Worm (Caenorhabditis elegans): ENCODE measurements around the gene ZK1307.4.

Gene ZK1307.4

ce11 chrII:9618759-9619158 lies 32.8 kb downstream of the ZK1307.4 start:
- TF ChIP-seq aptf-3 (GFP tag; IDR thresholded peaks at IDR 0.05) = no peak
- peak; percentile 16; the same call in 1 of the 2 replicates for TF ChIP-seq let-526 (GFP tag; IDR thresholded peaks at IDR 0.05)
- TF ChIP-seq F37B4.10 (GFP tag; IDR thresholded peaks at IDR 0.05) = no peak
- 0 out of 2 replicates have a peak, but pooled peaks have one; percentile 5 for TF ChIP-seq Y95B8A.8 (GFP tag; IDR thresholded peaks at IDR 0.05)
- TF ChIP-seq ceh-91 (GFP tag; IDR thresholded peaks at IDR 0.05) = no peak
- TF ChIP-seq zim-3 (tag; optimal IDR thresholded peaks at IDR 0.05) = peak; percentile 36
- TF ChIP-seq cebp-1 (GFP tag; IDR thresholded peaks at IDR 0.05) = peak; percentile 75
- peak; percentile 75 for TF ChIP-seq cebp-1 (tag; optimal IDR thresholded peaks at IDR 0.05)
- peak; percentile 6 for TF ChIP-seq F10E7.11 (tag; optimal IDR thresholded peaks at IDR 0.05)
- no peak for TF ChIP-seq K12H6.12 (tag; optimal IDR thresholded peaks at IDR 0.05)
- no peak for TF ChIP-seq F22D6.2 (tag; optimal IDR thresholded peaks at IDR 0.05)
- no peak for TF ChIP-seq snpc-4 (GFP tag; optimal IDR thresholded peaks at IDR 0.05)
- TF ChIP-seq snpc-4 (tag; optimal IDR thresholded peaks at IDR 0.05) = no peak
- peak; percentile 37 for TF ChIP-seq ZK185.1 (tag; optimal IDR thresholded peaks at IDR 0.05; ENCODE audit: poor library complexity, severe bottlenecking)
- no peak for TF ChIP-seq nfya-2 (GFP tag; IDR thresholded peaks at IDR 0.05)

DNA sequence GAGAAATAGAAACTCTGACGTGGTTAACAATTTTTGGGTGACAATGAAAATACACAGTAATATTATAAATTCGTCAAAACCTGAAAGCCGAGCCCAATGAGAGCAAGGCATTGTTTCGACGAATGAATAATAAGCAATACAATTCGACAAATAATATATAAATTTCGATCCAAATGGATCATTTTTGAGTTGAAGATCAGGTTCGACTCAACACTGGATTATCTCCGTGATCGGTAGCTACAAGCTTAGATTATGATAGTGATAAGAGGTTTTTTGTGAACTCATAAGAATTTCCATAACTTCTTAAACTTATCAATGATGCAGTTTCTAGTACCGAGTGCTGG lies 33.7 kb downstream of the ZK1307.4 start:
- peak in 1 of 2 experiments; percentile 8 for TF ChIP-seq let-607 (tag; optimal IDR thresholded peaks at IDR 0.05)
- peak; percentile 10; the same call in 1 of the 2 replicates for TF ChIP-seq pbrm-1 (GFP tag; IDR thresholded peaks at IDR 0.05)
- no peak for TF ChIP-seq F23B12.7 (tag; optimal IDR thresholded peaks at IDR 0.05; ENCODE audit: insufficient read depth)
- peak; percentile 15 for TF ChIP-seq nhr-80 (tag; optimal IDR thresholded peaks at IDR 0.05)
- TF ChIP-seq F57C9.4 (tag; optimal IDR thresholded peaks at IDR 0.05) = no peak
- TF ChIP-seq ZK185.1 (tag; optimal IDR thresholded peaks at IDR 0.05; ENCODE audit: poor library complexity, severe bottlenecking) = peak; percentile 37
- 0 out of 2 replicates have a peak, but pooled peaks have one; percentile 5 for TF ChIP-seq Y53G8AR.9 (GFP tag; conservative IDR thresholded peaks at IDR 0.05)
- TF ChIP-seq C17E4.6 (GFP tag; IDR thresholded peaks at IDR 0.05) = no peak
- TF ChIP-seq ama-1 (optimal IDR thresholded peaks at IDR 0.05) = no peak
- TF ChIP-seq ama-1 (GFP tag; optimal IDR thresholded peaks at IDR 0.05) = peak in 1 of 2 experiments; percentile 17
- TF ChIP-seq cebp-1 (GFP tag; IDR thresholded peaks at IDR 0.05) = 0 out of 2 replicates have a peak, but pooled peaks have one; percentile 21
- TF ChIP-seq cebp-1 (tag; optimal IDR thresholded peaks at IDR 0.05) = no peak
- peak; percentile 37; the same call in 1 of the 2 replicates for TF ChIP-seq rcor-1 (GFP tag; IDR thresholded peaks at IDR 0.05)
- no peak for TF ChIP-seq unc-130 (GFP tag; optimal IDR thresholded peaks at IDR 0.05)
- 0 out of 2 replicates have a peak, but pooled peaks have one; percentile 40 for TF ChIP-seq F37B4.10 (GFP tag; IDR thresholded peaks at IDR 0.05)
- 0 out of 2 replicates have a peak, but pooled peaks have one; percentile 19 for TF ChIP-seq lin-26 (GFP tag; IDR thresholded peaks at IDR 0.05)
- TF ChIP-seq madf-10 (tag; optimal IDR thresholded peaks at IDR 0.05) = peak; percentile 21

DNA sequence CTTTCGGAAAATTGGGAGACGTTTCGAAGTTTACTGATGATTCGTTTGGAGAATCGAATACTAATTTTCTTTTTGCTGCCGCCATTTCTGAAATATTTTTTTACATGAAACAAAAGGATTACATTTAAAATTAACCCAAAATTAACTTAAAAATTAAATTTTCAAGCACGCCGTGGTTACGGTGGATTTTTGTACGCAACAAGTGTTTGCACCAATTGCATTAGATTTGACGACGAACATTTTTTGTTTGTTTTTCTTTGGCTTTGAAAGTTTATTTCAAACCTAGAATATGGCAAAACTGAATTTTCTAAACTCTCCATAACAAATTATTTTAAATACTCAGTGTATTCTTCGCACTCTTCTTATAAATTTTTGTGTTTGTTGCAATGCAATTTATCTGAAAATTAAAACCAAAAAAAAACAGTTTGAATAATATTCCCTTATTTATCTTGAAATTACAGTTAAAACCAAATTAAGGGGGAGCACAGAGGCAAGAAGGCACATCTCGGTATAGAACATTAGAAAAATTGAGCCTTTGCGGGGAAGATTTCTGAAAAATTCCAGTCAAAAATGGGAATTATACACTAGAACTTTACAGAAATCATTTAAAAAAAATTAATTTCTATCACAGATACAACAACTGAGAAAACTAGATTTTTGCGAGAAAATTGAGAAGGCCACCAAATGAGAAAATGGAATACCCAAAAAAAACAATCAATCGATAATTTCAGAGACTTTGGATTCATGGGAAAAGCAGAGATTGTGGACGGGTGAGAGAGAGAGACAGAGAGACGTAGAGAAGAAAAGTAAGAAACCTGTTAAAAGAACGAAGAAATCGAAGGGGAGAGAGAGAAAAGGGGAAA lies 34.3 kb downstream of the ZK1307.4 start, which contains the start of gene hal-3:
Gene hal-3 (minus strand): TSS at position 87 of the 863 bp plus-strand sequence.
- TF ChIP-seq let-607 (tag; optimal IDR thresholded peaks at IDR 0.05) (peak in 1 of 2 experiments; percentile 56), attf-6 (GFP tag; IDR thresholded peaks at IDR 0.05) (no peak), F22D6.2 (tag; optimal IDR thresholded peaks at IDR 0.05) (no peak), akir-1 (GFP tag; optimal IDR thresholded peaks at IDR 0.05) (no peak), ceh-100 (GFP tag; IDR thresholded peaks at IDR 0.05) (no peak), ztf-6 (GFP tag; IDR thresholded peaks at IDR 0.05) (no peak), efl-1 (GFP tag; optimal IDR thresholded peaks at IDR 0.05) (no peak), F39B2.1 (GFP tag; IDR thresholded peaks at IDR 0.05) (no peak), madf-8 (GFP tag; conservative IDR thresholded peaks at IDR 0.05) (no peak), rcor-1 (GFP tag; IDR thresholded peaks at IDR 0.05) (no peak), ceh-79 (tag; optimal IDR thresholded peaks at IDR 0.05) (peak; percentile 46), Y53G8AR.9 (GFP tag; conservative IDR thresholded peaks at IDR 0.05) (peak; percentile 73; the same call in 1 of the 2 replicates), snpc-1.3 (tag; optimal IDR thresholded peaks at IDR 0.05; ENCODE audit: insufficient read depth) (no peak), lir-1 (GFP tag; conservative IDR thresholded peaks at IDR 0.05) (no peak), attf-3 (GFP tag; conservative IDR thresholded peaks at IDR 0.05) (no peak; the same call in 1 of the 2 replicates), ztf-25 (GFP tag; IDR thresholded peaks at IDR 0.05) (peak; percentile 52; the same call in 1 of the 2 replicates), nhr-27 (tag; optimal IDR thresholded peaks at IDR 0.05) (no peak), F55B11.4 (tag; optimal IDR thresholded peaks at IDR 0.05; ENCODE audit: borderline replicate concordance, insufficient read depth) (no peak), ztf-18 (tag; optimal IDR thresholded peaks at IDR 0.05) (no peak), xnd-1 (tag; optimal IDR thresholded peaks at IDR 0.05) (no peak)

All from whole organism, young adult.